Worm (Caenorhabditis elegans) whole organism, early embryonic: ENCODE data around the gene spe-49.

Source experiments
- B0310.2 ChIP-seq: sonication (generic microtip); optimal IDR thresholded peaks from 2 replicates; lab custom pipeline; 2016; ENCODE audit warnings: mild to moderate bottlenecking, missing genetic modification characterization, missing compliant biosample characterization
- ama-1 ChIP-seq: fragments of 150-350 bp; optimal IDR thresholded peaks from 2 replicates; lab custom pipeline; 2014
- ceh-13 ChIP-seq: fragments of 200-800 bp; sonication (Bioruptor generic); optimal IDR thresholded peaks from 2 replicates; lab custom pipeline; 2018; ENCODE audit warnings: mild to moderate bottlenecking, missing genetic modification characterization, missing compliant biosample characterization
- ceh-36 ChIP-seq: sonication (generic microtip); optimal IDR thresholded peaks from 2 replicates; lab custom pipeline; 2016; ENCODE audit warnings: missing genetic modification characterization, inconsistent platforms, missing compliant biosample characterization
- flt-1 ChIP-seq: fragments of 200-800 bp; sonication (Bioruptor generic); IDR thresholded peaks from 2 replicates; pipeline ENCODE4 v1.3.6; 2022; ENCODE audit warnings: missing genetic modification characterization, missing compliant biosample characterization
- hmg-4 ChIP-seq: fragments of 200-800 bp; sonication (Bioruptor generic); optimal IDR thresholded peaks from 2 replicates; lab custom pipeline; 2018; ENCODE audit warnings: mild to moderate bottlenecking, missing genetic modification characterization, missing compliant biosample characterization
- hnd-1 ChIP-seq: sonication (generic microtip); optimal IDR thresholded peaks from 2 replicates; lab custom pipeline; 2016; ENCODE audit warnings: missing genetic modification characterization, missing compliant biosample characterization
- pes-1 ChIP-seq: fragments of 200-800 bp; sonication (Bioruptor generic); IDR thresholded peaks from 2 replicates; pipeline ENCODE4 v1.3.6; 2022; ENCODE audit warnings: missing genetic modification reagents, missing genetic modification characterization, missing compliant biosample characterization
- scrt-1 ChIP-seq: fragments of 200-800 bp; sonication (Bioruptor generic); IDR thresholded peaks from 2 replicates; pipeline ENCODE4 v1.3.6; 2022; ENCODE audit warnings: missing genetic modification characterization, missing compliant biosample characterization
- sea-1 ChIP-seq: fragments of 200-800 bp; sonication (Bioruptor generic); conservative IDR thresholded peaks from 2 replicates; pipeline ENCODE4 v1.3.6; 2022; ENCODE audit warnings: missing genetic modification characterization, missing compliant biosample characterization
- tbx-11 ChIP-seq: fragments of 200-800 bp; sonication (Bioruptor generic); IDR thresholded peaks from 2 replicates; pipeline ENCODE4 v1.3.6; 2022; ENCODE audit warnings: missing genetic modification characterization, missing compliant biosample characterization
- tbx-37 ChIP-seq: fragments of 200-800 bp; sonication (Bioruptor generic); conservative IDR thresholded peaks from 2 replicates; pipeline ENCODE4 v1.3.6; 2022; ENCODE audit warnings: missing genetic modification reagents, missing genetic modification characterization, missing compliant biosample characterization
- tra-4 ChIP-seq: sonication (generic microtip); optimal IDR thresholded peaks from 2 replicates; lab custom pipeline; 2017; ENCODE audit warnings: missing genetic modification characterization, missing compliant biosample characterization

DNA sequence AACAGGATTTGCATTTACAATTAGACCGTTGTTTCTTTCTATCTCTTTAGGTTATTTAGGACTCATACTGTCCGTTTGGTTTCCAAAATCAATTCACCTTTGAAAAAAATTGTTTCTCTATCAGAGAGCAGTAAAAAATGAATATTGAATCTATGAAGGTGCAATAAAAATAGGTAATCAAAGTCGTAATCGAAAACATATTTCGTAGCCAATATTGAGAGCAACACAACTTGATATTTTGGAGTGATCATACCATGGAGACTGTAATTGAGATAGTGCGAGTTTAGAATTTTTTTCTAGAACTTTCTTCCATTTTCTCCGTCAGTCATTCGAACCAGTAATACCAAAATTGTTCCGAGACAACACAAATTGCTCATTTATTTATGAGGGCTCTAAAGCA, 10.6 kb upstream of the spe-49 start, which contains the start of gene F31F7.2:
- TF ChIP-seq tbx-11 (GFP tag; lab: Robert Waterston, UW) (no peak), pes-1 (GFP tag; lab: Robert Waterston, UW) (no peak), sea-1 (GFP tag; lab: Robert Waterston, UW) (no peak), B0310.2 (tag; lab: Kevin White, UChicago) (no peak), tbx-37 (GFP tag; lab: Robert Waterston, UW) (no peak), ama-1 (lab: Kevin White, UChicago) (no peak), ceh-36 (tag; lab: Kevin White, UChicago) (no peak), scrt-1 (GFP tag; lab: Robert Waterston, UW) (no peak), tra-4 (no peak), hnd-1 (no peak), ceh-13 (GFP tag; lab: Kevin White, UChicago) (no peak), flt-1 (GFP tag; lab: Robert Waterston, UW) (no peak), hmg-4 (GFP tag; lab: Kevin White, UChicago) (no peak)
